Worm (Caenorhabditis elegans): Measurements from ENCODE around the gene unc-84.

unc-84 gene

ce11 chrX:13584725-13585371 is at the start of gene unc-84:
unc-84 (plus strand) TSS chrX:13584775.
- no peak for TF ChIP-seq W03F9.2 (tag; optimal IDR thresholded peaks at IDR 0.05)
- no peak for TF ChIP-seq him-1 (tag; optimal IDR thresholded peaks at IDR 0.05)
- TF ChIP-seq dao-5 (tag; optimal IDR thresholded peaks at IDR 0.05) = no peak

- no peak for TF ChIP-seq W03F9.2 (tag; optimal IDR thresholded peaks at IDR 0.05)
- no peak for TF ChIP-seq dao-5 (tag; optimal IDR thresholded peaks at IDR 0.05)
- TF ChIP-seq him-1 (tag; optimal IDR thresholded peaks at IDR 0.05) = no peak
Observed at ce11 chrX:13536759-13537158, 47.8 kb upstream of the unc-84 start, which contains the start of gene R01E6.5. R01E6.5 (plus strand) TSS chrX:13537059.

ce11 chrX:13539701-13540100 is 44.9 kb upstream of the unc-84 start:
- TF ChIP-seq him-1 (tag; optimal IDR thresholded peaks at IDR 0.05) = no peak
- TF ChIP-seq dao-5 (tag; optimal IDR thresholded peaks at IDR 0.05) = no peak
- no peak for TF ChIP-seq W03F9.2 (tag; optimal IDR thresholded peaks at IDR 0.05)

ce11 chrX:13541335-13541734 is 43.2 kb upstream of the unc-84 start:
- TF ChIP-seq dao-5 (tag; optimal IDR thresholded peaks at IDR 0.05) = no peak
- TF ChIP-seq W03F9.2 (tag; optimal IDR thresholded peaks at IDR 0.05) = no peak
- TF ChIP-seq him-1 (tag; optimal IDR thresholded peaks at IDR 0.05) = no peak

ce11 chrX:13542236-13542635 is 42.3 kb upstream of the unc-84 start, which contains the start of gene cah-4:
cah-4 (plus strand) TSS chrX:13542574.
- TF ChIP-seq dao-5 (tag; optimal IDR thresholded peaks at IDR 0.05) = no peak
- TF ChIP-seq him-1 (tag; optimal IDR thresholded peaks at IDR 0.05) = no peak
- no peak for TF ChIP-seq W03F9.2 (tag; optimal IDR thresholded peaks at IDR 0.05)

- TF ChIP-seq him-1 (tag; optimal IDR thresholded peaks at IDR 0.05) (no peak), W03F9.2 (tag; optimal IDR thresholded peaks at IDR 0.05) (no peak), dao-5 (tag; optimal IDR thresholded peaks at IDR 0.05) (no peak)
Observed at ce11 chrX:13542757-13543156, 41.8 kb upstream of the unc-84 start.

- TF ChIP-seq dao-5 (tag; optimal IDR thresholded peaks at IDR 0.05) (no peak), W03F9.2 (tag; optimal IDR thresholded peaks at IDR 0.05) (no peak), him-1 (tag; optimal IDR thresholded peaks at IDR 0.05) (no peak)
Observed at ce11 chrX:13543350-13543749, 41.2 kb upstream of the unc-84 start.

ce11 chrX:13544544-13545021 is 40.0 kb upstream of the unc-84 start:
- TF ChIP-seq him-1 (tag; optimal IDR thresholded peaks at IDR 0.05) = no peak
- TF ChIP-seq W03F9.2 (tag; optimal IDR thresholded peaks at IDR 0.05) = no peak
- TF ChIP-seq dao-5 (tag; optimal IDR thresholded peaks at IDR 0.05) = no peak

- TF ChIP-seq him-1 (tag; optimal IDR thresholded peaks at IDR 0.05) (no peak), W03F9.2 (tag; optimal IDR thresholded peaks at IDR 0.05) (no peak), dao-5 (tag; optimal IDR thresholded peaks at IDR 0.05) (no peak)
Observed at ce11 chrX:13550890-13551289, 33.7 kb upstream of the unc-84 start, which contains the start of gene odr-1. odr-1 (minus strand) TSS chrX:13550990.

- TF ChIP-seq W03F9.2 (tag; optimal IDR thresholded peaks at IDR 0.05) (no peak), dao-5 (tag; optimal IDR thresholded peaks at IDR 0.05) (no peak), him-1 (tag; optimal IDR thresholded peaks at IDR 0.05) (no peak)
Observed at ce11 chrX:13555098-13555497, 29.5 kb upstream of the unc-84 start.

- TF ChIP-seq dao-5 (tag; optimal IDR thresholded peaks at IDR 0.05) (no peak), him-1 (tag; optimal IDR thresholded peaks at IDR 0.05) (no peak), W03F9.2 (tag; optimal IDR thresholded peaks at IDR 0.05) (no peak)
Observed at ce11 chrX:13556066-13556465, 28.5 kb upstream of the unc-84 start, which contains the start of gene glb-20. glb-20 (minus strand) TSS chrX:13556166.

ce11 chrX:13558667-13559066 is 25.9 kb upstream of the unc-84 start:
- TF ChIP-seq him-1 (tag; optimal IDR thresholded peaks at IDR 0.05) (no peak), dao-5 (tag; optimal IDR thresholded peaks at IDR 0.05) (no peak), W03F9.2 (tag; optimal IDR thresholded peaks at IDR 0.05) (no peak)

- no peak for TF ChIP-seq him-1 (tag; optimal IDR thresholded peaks at IDR 0.05)
- TF ChIP-seq W03F9.2 (tag; optimal IDR thresholded peaks at IDR 0.05) = no peak
- TF ChIP-seq dao-5 (tag; optimal IDR thresholded peaks at IDR 0.05) = no peak
Observed at ce11 chrX:13561954-13562353, 22.6 kb upstream of the unc-84 start.

- no peak for TF ChIP-seq him-1 (tag; optimal IDR thresholded peaks at IDR 0.05)
- no peak for TF ChIP-seq W03F9.2 (tag; optimal IDR thresholded peaks at IDR 0.05)
Observed at ce11 chrX:13566436-13566835, 18.1 kb upstream of the unc-84 start, which contains the start of gene R01E6.2. R01E6.2 (minus strand) TSS chrX:13566536.

- no peak for TF ChIP-seq W03F9.2 (tag; optimal IDR thresholded peaks at IDR 0.05)
- no peak for TF ChIP-seq dao-5 (tag; optimal IDR thresholded peaks at IDR 0.05)
- no peak for TF ChIP-seq him-1 (tag; optimal IDR thresholded peaks at IDR 0.05)
Observed at ce11 chrX:13569854-13570253, 14.7 kb upstream of the unc-84 start, which contains the start of gene R01E6.7. R01E6.7 (minus strand) TSS chrX:13569954.

All from whole organism, L4/young adult.